Worm (Caenorhabditis elegans) whole organism, young adult: ENCODE measurements around the gene noca-1.

Source experiments
- D2030.7 ChIP-seq: fragments of 200-800 bp; sonication (Bioruptor generic); IDR thresholded peaks from 2 replicates; pipeline ENCODE4 v1.3.6; 2022; ENCODE audit warnings: missing genetic modification reagents, missing genetic modification characterization, missing compliant biosample characterization
- K11D2.4 ChIP-seq: fragments of 200-800 bp; sonication (Bioruptor generic); IDR thresholded peaks from 2 replicates; pipeline ENCODE4 v1.3.6; 2022; ENCODE audit warnings: missing genetic modification reagents, missing genetic modification characterization, missing compliant biosample characterization
- efl-1 ChIP-seq: fragments of 150-350 bp; optimal IDR thresholded peaks from 2 replicates; lab custom pipeline; 2014; ENCODE audit warnings: missing biosample characterization, missing genetic modification reagents, missing genetic modification characterization
- snpc-4 ChIP-seq, 5 experiments: fragments of 150-350 bp in 1 of 5; sonication (generic microtip) in 4 of 5; optimal IDR thresholded peaks; 2 replicates each; lab custom pipeline; 2014 to 2018; ENCODE audit warnings: missing genetic modification characterization in 5 of 5, missing biosample characterization in 3 of 5, antibody characterized with exemption in 2 of 5, mild to moderate bottlenecking in 2 of 5, missing compliant biosample characterization in 2 of 5, missing genotype in 2 of 5, moderate library complexity in 2 of 5, missing genetic modification reagents in 1 of 5
- unc-62 ChIP-seq: fragments of 150-350 bp; optimal IDR thresholded peaks from 2 replicates; lab custom pipeline; 2014; ENCODE audit warnings: missing biosample characterization, missing genetic modification reagents, missing genetic modification characterization

- TF ChIP-seq snpc-4 (GFP tag; optimal IDR thresholded peaks at IDR 0.05; lab: Kevin White, UChicago), result no peak
- TF ChIP-seq snpc-4 (tag; optimal IDR thresholded peaks at IDR 0.05; lab: Kevin White, UChicago), result no peak
- TF ChIP-seq efl-1 (GFP tag; lab: Kevin White, UChicago), result no peak
- no peak for TF ChIP-seq K11D2.4
- TF ChIP-seq unc-62 (GFP tag; lab: Kevin White, UChicago), result no peak
- TF ChIP-seq D2030.7 (GFP tag; lab: Robert Waterston, UW), result no peak
Observed at ce11 chrV:13197823-13198222, 45.1 kb downstream of the noca-1 start, which contains the start of gene F57B1.9.
